Fruit fly (Drosophila melanogaster): ENCODE results near the gene CG1582.
A peak's percentile ranks its signal among the peaks of the same experiment; 100 is the strongest.

CG1582 gene

dm6 chrX:10846972-10847435 lies 52.1 kb downstream of the CG1582 start, which contains the start of gene sbr (continued):
- peak; percentile 31 for TF ChIP-seq nmo (GFP tag; optimal IDR thresholded peaks at IDR 0.05)
- no peak for TF ChIP-seq p53 (GFP tag; optimal IDR thresholded peaks at IDR 0.05)
- TF ChIP-seq CG17612 (GFP tag; IDR thresholded peaks at IDR 0.05), result no peak
- no peak for TF ChIP-seq Bteb2 (GFP tag; optimal IDR thresholded peaks at IDR 0.05)
- TF ChIP-seq tna (GFP tag; IDR thresholded peaks at IDR 0.05; ENCODE audit: partially characterized antibody), result peak; percentile 32; the same call in 1 of the 2 replicates
- no peak for TF ChIP-seq CG1647 (GFP tag; optimal IDR thresholded peaks at IDR 0.05)
- TF ChIP-seq cwo (GFP tag; optimal IDR thresholded peaks at IDR 0.05), result no peak
- TF ChIP-seq CG10959 (GFP tag; IDR thresholded peaks at IDR 0.05), result no peak
- no peak for TF ChIP-seq CG10462 (GFP tag; optimal IDR thresholded peaks at IDR 0.05)
- TF ChIP-seq CG10321 (GFP tag; IDR thresholded peaks at IDR 0.05), result no peak
- TF ChIP-seq corto (GFP tag; optimal IDR thresholded peaks at IDR 0.05), result no peak
- TF ChIP-seq CG9932 (GFP tag; IDR thresholded peaks at IDR 0.05), result peak; percentile 68
- no peak for TF ChIP-seq ewg (GFP tag; optimal IDR thresholded peaks at IDR 0.05)
- no peak for TF ChIP-seq MTF-1 (GFP tag; optimal IDR thresholded peaks at IDR 0.05; ENCODE audit: borderline replicate concordance)
- peak; percentile 22 for TF ChIP-seq CG13424 (tag; optimal IDR thresholded peaks at IDR 0.05)
- peak; percentile 47; the same call in 1 of the 2 replicates for TF ChIP-seq Rfx (GFP tag; IDR thresholded peaks at IDR 0.05)
- TF ChIP-seq amos (GFP tag; IDR thresholded peaks at IDR 0.05; ENCODE audit: partially characterized antibody), result peak; percentile 78
- no peak for TF ChIP-seq ranshi (GFP tag; IDR thresholded peaks at IDR 0.05)
- no peak for TF ChIP-seq CG6254 (GFP tag; optimal IDR thresholded peaks at IDR 0.05)
- no peak for TF ChIP-seq Antp (GFP tag; optimal IDR thresholded peaks at IDR 0.05)
- TF ChIP-seq ato (GFP tag; IDR thresholded peaks at IDR 0.05; ENCODE audit: partially characterized antibody), result 0 out of 2 replicates have a peak, but pooled peaks have one; percentile 13
- no peak for TF ChIP-seq jumu (GFP tag; optimal IDR thresholded peaks at IDR 0.05)
- TF ChIP-seq ac (GFP tag; optimal IDR thresholded peaks at IDR 0.05), result no peak
- no peak for TF ChIP-seq CG11247 (GFP tag; IDR thresholded peaks at IDR 0.05)
- no peak for TF ChIP-seq Atf3 (GFP tag; optimal IDR thresholded peaks at IDR 0.05)
- no peak for TF ChIP-seq CG13894 (tag; optimal IDR thresholded peaks at IDR 0.05)
- peak in 1 of 2 experiments; percentile 10 for TF ChIP-seq chif (GFP tag; optimal IDR thresholded peaks at IDR 0.05)
- no peak for TF ChIP-seq fd96Cb (tag; optimal IDR thresholded peaks at IDR 0.05)
- no peak for TF ChIP-seq C15 (GFP tag; IDR thresholded peaks at IDR 0.05)
- TF ChIP-seq CG10431 (GFP tag; optimal IDR thresholded peaks at IDR 0.05), result no peak
- TF ChIP-seq HmgD (GFP tag; optimal IDR thresholded peaks at IDR 0.05), result no peak
- no peak for TF ChIP-seq sqz (GFP tag; optimal IDR thresholded peaks at IDR 0.05)
- peak; percentile 19 for TF ChIP-seq CG8924 (tag; optimal IDR thresholded peaks at IDR 0.05)
- TF ChIP-seq CG34224 (GFP tag; IDR thresholded peaks at IDR 0.05; ENCODE audit: partially characterized antibody), result peak; percentile 74
- peak; percentile 27 for TF ChIP-seq mam (GFP tag; optimal IDR thresholded peaks at IDR 0.05)
- no peak for TF ChIP-seq ci (GFP tag; IDR thresholded peaks at IDR 0.05)
- no peak for TF ChIP-seq CG10209 (GFP tag; optimal IDR thresholded peaks at IDR 0.05)
- no peak for TF ChIP-seq nau (GFP tag; optimal IDR thresholded peaks at IDR 0.05)
- TF ChIP-seq bab2 (GFP tag; optimal IDR thresholded peaks at IDR 0.05), result no peak
- no peak for TF ChIP-seq CG6813 (GFP tag; optimal IDR thresholded peaks at IDR 0.05)
- no peak for TF ChIP-seq Ptx1 (GFP tag; IDR thresholded peaks at IDR 0.05)
- no peak for TF ChIP-seq CG17328 (GFP tag; IDR thresholded peaks at IDR 0.05)
- TF ChIP-seq CG3065 (GFP tag; optimal IDR thresholded peaks at IDR 0.05), result no peak
- TF ChIP-seq usp (GFP tag; optimal IDR thresholded peaks at IDR 0.05), result no peak
- peak; percentile 13 for TF ChIP-seq CG17829 (tag; optimal IDR thresholded peaks at IDR 0.05)
- no peak for TF ChIP-seq CG15269 (tag; optimal IDR thresholded peaks at IDR 0.05)
- TF ChIP-seq CG14050 (GFP tag; IDR thresholded peaks at IDR 0.05), result no peak
- TF ChIP-seq lola (GFP tag; optimal IDR thresholded peaks at IDR 0.05), result peak in 1 of 3 experiments; percentile 24
- TF ChIP-seq CG3847 (GFP tag; IDR thresholded peaks at IDR 0.05), result peak; percentile 35; the same call in 1 of the 2 replicates
- TF ChIP-seq CG13123 (GFP tag; optimal IDR thresholded peaks at IDR 0.05), result no peak

Data from whole organism, embryonic.